Worm (Caenorhabditis elegans) whole organism, young adult: ENCODE data around the gene cth-1.

ENCODE experiments used
- D2030.7 ChIP-seq: fragments of 200-800 bp; sonication (Bioruptor generic); IDR thresholded peaks from 2 replicates; pipeline ENCODE4 v1.3.6; 2022; ENCODE audit warnings: missing genetic modification reagents, missing genetic modification characterization, missing compliant biosample characterization
- F10E7.11 ChIP-seq: sonication (generic microtip); optimal IDR thresholded peaks from 2 replicates; lab custom pipeline; 2017; ENCODE audit warnings: mild to moderate bottlenecking, missing genetic modification characterization, moderate library complexity, missing compliant biosample characterization
- F22D6.2 ChIP-seq: sonication (generic microtip); optimal IDR thresholded peaks from 2 replicates; lab custom pipeline; 2016; ENCODE audit warnings: mild to moderate bottlenecking, missing genetic modification characterization, missing compliant biosample characterization
- F37B4.10 ChIP-seq: fragments of 200-800 bp; sonication (Bioruptor generic); IDR thresholded peaks from 2 replicates; pipeline ENCODE4 v1.3.6; 2022; ENCODE audit warnings: missing genetic modification characterization, missing compliant biosample characterization
- F39B2.1 ChIP-seq: fragments of 200-800 bp; sonication (Bioruptor generic); IDR thresholded peaks from 2 replicates; pipeline ENCODE4 v1.3.6; 2022; ENCODE audit warnings: missing genetic modification reagents, missing genetic modification characterization, missing compliant biosample characterization
- F57C9.4 ChIP-seq: sonication (generic microtip); optimal IDR thresholded peaks from 2 replicates; lab custom pipeline; 2017; ENCODE audit warnings: mild to moderate bottlenecking, missing genetic modification characterization, missing compliant biosample characterization
- Y53F4B.3 ChIP-seq: fragments of 200-800 bp; sonication (Bioruptor generic); IDR thresholded peaks from 2 replicates; pipeline ENCODE4 v1.3.6; 2022; ENCODE audit warnings: missing genetic modification reagents, missing genetic modification characterization, missing compliant biosample characterization
- ama-1 ChIP-seq, 3 experiments: fragments of 150-350 bp in 1 of 3; sonication (generic microtip) in 2 of 3; optimal IDR thresholded peaks; 2 replicates each; lab custom pipeline; 2014 to 2018; ENCODE audit warnings: missing biosample characterization in 2 of 3, missing genetic modification characterization in 2 of 3, missing genetic modification reagents in 2 of 3
- aptf-2 ChIP-seq: fragments of 200-800 bp; sonication (Bioruptor generic); conservative IDR thresholded peaks from 2 replicates; pipeline ENCODE4 v1.3.6; 2022; ENCODE audit warnings: missing genetic modification reagents, missing genetic modification characterization, missing compliant biosample characterization
- aptf-3 ChIP-seq: fragments of 200-800 bp; sonication (Bioruptor generic); IDR thresholded peaks from 2 replicates; pipeline ENCODE4 v1.3.6; 2022; ENCODE audit warnings: missing genetic modification characterization, missing compliant biosample characterization
- atf-7 ChIP-seq: sonication (generic microtip); optimal IDR thresholded peaks from 2 replicates; lab custom pipeline; 2017; ENCODE audit warnings: mild to moderate bottlenecking, missing genetic modification characterization, missing compliant biosample characterization
- athp-1 ChIP-seq: sonication (generic microtip); optimal IDR thresholded peaks from 2 replicates; lab custom pipeline; 2017; ENCODE audit warnings: mild to moderate bottlenecking, missing genetic modification characterization, missing compliant biosample characterization
- attf-3 ChIP-seq: fragments of 200-800 bp; sonication (Bioruptor generic); conservative IDR thresholded peaks from 2 replicates; pipeline ENCODE4 v1.3.6; 2022; ENCODE audit warnings: missing genetic modification reagents, missing genetic modification characterization, missing compliant biosample characterization
- cebp-1 ChIP-seq, 2 experiments: fragments of 200-800 bp in 1 of 2; sonication (Bioruptor generic) in 1 of 2; sonication (generic microtip) in 1 of 2; IDR thresholded peaks in 1 of 2; optimal IDR thresholded peaks in 1 of 2; 2 replicates each; pipeline versions ENCODE4 v1.3.6 to Lab custom; 2017 to 2022; ENCODE audit warnings: missing compliant biosample characterization in 2 of 2, missing genetic modification characterization in 2 of 2, mild to moderate bottlenecking in 1 of 2, missing genetic modification reagents in 1 of 2, moderate library complexity in 1 of 2
- ceh-79 ChIP-seq: sonication (generic microtip); optimal IDR thresholded peaks from 2 replicates; lab custom pipeline; 2017; ENCODE audit warnings: mild to moderate bottlenecking, missing genetic modification characterization, missing compliant biosample characterization
- dpff-1 ChIP-seq: sonication (generic microtip); optimal IDR thresholded peaks from 2 replicates; lab custom pipeline; 2017; ENCODE audit warnings: mild to moderate bottlenecking, missing genetic modification characterization, missing compliant biosample characterization
- egl-18 ChIP-seq: fragments of 200-800 bp; sonication (Bioruptor generic); IDR thresholded peaks from 2 replicates; pipeline ENCODE4 v1.3.6; 2022; ENCODE audit warnings: missing genetic modification reagents, missing genetic modification characterization, missing compliant biosample characterization
- egrh-3 ChIP-seq: fragments of 200-800 bp; sonication (Bioruptor generic); IDR thresholded peaks from 2 replicates; pipeline ENCODE4 v1.3.6; 2022; ENCODE audit warnings: missing genetic modification reagents, missing genetic modification characterization, missing compliant biosample characterization
- fkh-3 ChIP-seq: sonication (generic microtip); optimal IDR thresholded peaks from 2 replicates; lab custom pipeline; 2016; ENCODE audit warnings: mild to moderate bottlenecking, missing genetic modification characterization, missing compliant biosample characterization
- him-1 ChIP-seq: sonication (generic microtip); optimal IDR thresholded peaks from 2 replicates; lab custom pipeline; 2016; ENCODE audit warnings: missing genotype, missing genetic modification reagents, missing genetic modification characterization, missing compliant biosample characterization
- hlh-26 ChIP-seq: fragments of 200-800 bp; sonication (Bioruptor generic); conservative IDR thresholded peaks from 2 replicates; pipeline ENCODE4 v1.3.6; 2022; ENCODE audit warnings: missing genetic modification reagents, missing genetic modification characterization, missing compliant biosample characterization
- hrde-1 ChIP-seq: sonication (generic microtip); optimal IDR thresholded peaks from 2 replicates; lab custom pipeline; 2016; ENCODE audit warnings: missing genetic modification characterization, mild to moderate bottlenecking, missing compliant biosample characterization, moderate library complexity, missing genotype, missing genetic modification reagents, borderline replicate concordance
- lag-1 ChIP-seq: fragments of 200-800 bp; sonication (Bioruptor generic); IDR thresholded peaks from 2 replicates; pipeline ENCODE4 v1.3.6; 2022; ENCODE audit warnings: missing genetic modification reagents, missing genetic modification characterization, missing compliant biosample characterization
- let-526 ChIP-seq: fragments of 200-800 bp; sonication (Bioruptor generic); IDR thresholded peaks from 2 replicates; pipeline ENCODE4 v1.3.6; 2022; ENCODE audit warnings: missing genetic modification reagents, missing genetic modification characterization, missing compliant biosample characterization
- let-607 ChIP-seq, 2 experiments: fragments of 200-800 bp in 1 of 2; sonication (Bioruptor generic) in 1 of 2; sonication (generic microtip) in 1 of 2; optimal IDR thresholded peaks; 2 replicates each; lab custom pipeline; 2016 to 2018; ENCODE audit warnings: mild to moderate bottlenecking in 2 of 2, missing compliant biosample characterization in 2 of 2, missing genetic modification characterization in 2 of 2, moderate library complexity in 2 of 2, missing genotype in 1 of 2
- lin-26 ChIP-seq: fragments of 200-800 bp; sonication (Bioruptor generic); IDR thresholded peaks from 2 replicates; pipeline ENCODE4 v1.3.6; 2022; ENCODE audit warnings: missing genetic modification reagents, missing genetic modification characterization, missing compliant biosample characterization
- lin-40 ChIP-seq: sonication (generic microtip); optimal IDR thresholded peaks from 2 replicates; lab custom pipeline; 2016; ENCODE audit warnings: missing genetic modification characterization, mild to moderate bottlenecking, missing compliant biosample characterization, missing genotype, missing genetic modification reagents
- lir-1 ChIP-seq: fragments of 200-800 bp; sonication (Bioruptor generic); conservative IDR thresholded peaks from 2 replicates; pipeline ENCODE4 v1.3.6; 2022; ENCODE audit warnings: missing genetic modification reagents, missing genetic modification characterization, missing compliant biosample characterization
- lsl-1 ChIP-seq: fragments of 200-800 bp; sonication (Bioruptor generic); optimal IDR thresholded peaks from 2 replicates; lab custom pipeline; 2018; ENCODE audit warnings: mild to moderate bottlenecking, missing genetic modification characterization, moderate library complexity, missing compliant biosample characterization
- lsy-27 ChIP-seq: sonication (generic microtip); optimal IDR thresholded peaks from 2 replicates; lab custom pipeline; 2017; ENCODE audit warnings: missing genetic modification characterization, mild to moderate bottlenecking, missing compliant biosample characterization, antibody characterized with exemption, missing genotype, borderline replicate concordance; ENCODE audit not compliant: insufficient read depth
- nfya-1 ChIP-seq: sonication (generic microtip); optimal IDR thresholded peaks from 2 replicates; lab custom pipeline; 2017; ENCODE audit warnings: antibody characterized with exemption, missing compliant biosample characterization, missing genetic modification characterization, borderline replicate concordance; ENCODE audit not compliant: insufficient read depth
- pbrm-1 ChIP-seq: fragments of 200-800 bp; sonication (Bioruptor generic); IDR thresholded peaks from 2 replicates; pipeline ENCODE4 v1.3.6; 2022; ENCODE audit warnings: missing genetic modification reagents, missing genetic modification characterization, missing compliant biosample characterization
- rpc-1 ChIP-seq, 2 experiments: fragments of 150-350 bp in 1 of 2; sonication (generic microtip) in 1 of 2; optimal IDR thresholded peaks; 2 replicates each; lab custom pipeline; 2014 to 2018; ENCODE audit warnings: missing biosample characterization in 1 of 2, missing genetic modification characterization in 1 of 2, missing genetic modification reagents in 1 of 2, missing genotype in 1 of 2
- somi-1 ChIP-seq: fragments of 200-800 bp; sonication (Bioruptor generic); optimal IDR thresholded peaks from 2 replicates; lab custom pipeline; 2018; ENCODE audit warnings: mild to moderate bottlenecking, missing genetic modification characterization, missing compliant biosample characterization
- tlf-1 ChIP-seq: fragments of 200-800 bp; sonication (Bioruptor generic); optimal IDR thresholded peaks from 2 replicates; lab custom pipeline; 2018; ENCODE audit warnings: mild to moderate bottlenecking, missing genetic modification characterization, missing compliant biosample characterization
- zfh-2 ChIP-seq: fragments of 200-800 bp; sonication (Bioruptor generic); conservative IDR thresholded peaks from 2 replicates; pipeline ENCODE4 v1.3.6; 2022; ENCODE audit warnings: missing genetic modification reagents, missing genetic modification characterization, missing compliant biosample characterization
- ztf-22 ChIP-seq: fragments of 200-800 bp; sonication (Bioruptor generic); optimal IDR thresholded peaks from 2 replicates; lab custom pipeline; 2018; ENCODE audit warnings: mild to moderate bottlenecking, missing genetic modification characterization, moderate library complexity, missing compliant biosample characterization
- ztf-25 ChIP-seq: fragments of 200-800 bp; sonication (Bioruptor generic); IDR thresholded peaks from 2 replicates; pipeline ENCODE4 v1.3.6; 2022; ENCODE audit warnings: missing genetic modification reagents, missing genetic modification characterization, missing compliant biosample characterization
- ztf-26 ChIP-seq: sonication (generic microtip); optimal IDR thresholded peaks from 2 replicates; lab custom pipeline; 2017; ENCODE audit warnings: missing genetic modification characterization, missing compliant biosample characterization
- ztf-3 ChIP-seq: fragments of 200-800 bp; sonication (Bioruptor generic); optimal IDR thresholded peaks from 2 replicates; lab custom pipeline; 2018; ENCODE audit warnings: mild to moderate bottlenecking, missing genetic modification characterization, missing compliant biosample characterization

cth-1 gene

ce11 chrV:16094284-16094683, 6.2 kb upstream of the cth-1 start, which contains the start of gene F22B8.7:
Gene F22B8.7, plus strand, starts transcription at chrV:16094584.
- TF ChIP-seq F22D6.2 (tag; lab: Kevin White, UChicago) (no peak), hlh-26 (GFP tag; lab: Robert Waterston, UW) (no peak), egrh-3 (GFP tag; lab: Robert Waterston, UW) (no peak), ztf-25 (no peak), ztf-3 (GFP tag; lab: Kevin White, UChicago) (no peak), let-526 (GFP tag; lab: Robert Waterston, UW) (no peak), tlf-1 (GFP tag; lab: Kevin White, UChicago) (no peak), lag-1 (GFP tag; lab: Robert Waterston, UW) (no peak), somi-1 (GFP tag; lab: Kevin White, UChicago) (no peak), aptf-2 (no peak), D2030.7 (GFP tag; lab: Robert Waterston, UW) (no peak), dpff-1 (no peak), F37B4.10 (GFP tag; lab: Robert Waterston, UW) (no peak), pbrm-1 (GFP tag; lab: Robert Waterston, UW) (no peak), lin-26 (GFP tag; lab: Robert Waterston, UW) (no peak), cebp-1 (GFP tag; IDR thresholded peaks at IDR 0.05; lab: Robert Waterston, UW) (no peak), cebp-1 (tag; optimal IDR thresholded peaks at IDR 0.05; lab: Kevin White, UChicago) (no peak)
- TF ChIP-seq, all 124 proteins: peak for 0

ce11 chrV:16094862-16095261, 5.6 kb upstream of the cth-1 start:
- TF ChIP-seq F10E7.11 (tag; lab: Kevin White, UChicago) = no peak
- TF ChIP-seq F22D6.2 (tag; lab: Kevin White, UChicago) = no peak

DNA sequence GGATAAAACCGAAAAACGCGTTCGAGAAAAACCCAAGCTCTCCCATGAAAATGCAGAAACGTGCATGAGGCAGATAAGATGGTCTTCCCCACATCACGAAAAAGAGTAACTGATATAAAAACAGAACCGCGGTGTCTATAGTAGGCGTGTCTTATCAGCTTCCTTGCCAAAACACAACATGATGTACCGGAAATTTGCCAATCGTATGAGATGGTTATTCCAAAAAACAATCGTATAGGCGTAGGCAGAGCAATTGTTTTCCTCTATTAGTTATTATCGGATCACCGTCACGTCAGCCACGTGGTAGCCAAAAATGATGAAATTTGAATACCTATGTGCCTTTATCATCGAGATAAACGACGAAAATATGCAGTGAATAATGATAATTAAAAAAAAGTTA, 1.0 kb upstream of the cth-1 start, which contains the start of gene str-7:
Gene str-7 (minus strand): TSS at position 101 of the 400 bp plus-strand sequence.
- no peak for TF ChIP-seq ztf-22 (GFP tag; lab: Kevin White, UChicago)
- no peak for TF ChIP-seq ztf-3 (GFP tag; lab: Kevin White, UChicago)
- TF ChIP-seq fkh-3 (tag; lab: Kevin White, UChicago) = no peak
- no peak for TF ChIP-seq lsy-27
- TF ChIP-seq atf-7 (tag; lab: Kevin White, UChicago) = no peak
- TF ChIP-seq lag-1 (GFP tag; lab: Robert Waterston, UW) = no peak
- TF ChIP-seq Y53F4B.3 (GFP tag; lab: Robert Waterston, UW) = no peak
- TF ChIP-seq egl-18 (GFP tag; lab: Robert Waterston, UW) = no peak
- TF ChIP-seq hrde-1 (tag; lab: Kevin White, UChicago) = no peak
- no peak for TF ChIP-seq ztf-26 (tag; lab: Kevin White, UChicago)

- TF ChIP-seq egrh-3 (GFP tag; lab: Robert Waterston, UW) = no peak
- no peak for TF ChIP-seq F22D6.2 (tag; lab: Kevin White, UChicago)
- no peak for TF ChIP-seq let-607 (tag; optimal IDR thresholded peaks at IDR 0.05; lab: Kevin White, UChicago)
- TF ChIP-seq ama-1 (optimal IDR thresholded peaks at IDR 0.05; lab: Kevin White, UChicago) = no peak
- no peak for TF ChIP-seq ama-1 (GFP tag; optimal IDR thresholded peaks at IDR 0.05; lab: Kevin White, UChicago)
- TF ChIP-seq him-1 (tag; lab: Kevin White, UChicago) = no peak
- TF ChIP-seq ceh-79 (tag; lab: Kevin White, UChicago) = no peak
- TF ChIP-seq somi-1 (GFP tag; lab: Kevin White, UChicago) = no peak
- TF ChIP-seq zfh-2 = no peak
- TF ChIP-seq ztf-26 (tag; lab: Kevin White, UChicago) = no peak
- no peak for TF ChIP-seq F39B2.1
- TF ChIP-seq nfya-1 (tag; lab: Kevin White, UChicago) = no peak
- no peak for TF ChIP-seq aptf-3 (GFP tag; lab: Robert Waterston, UW)
- TF ChIP-seq F57C9.4 (tag; lab: Kevin White, UChicago) = no peak
- no peak for TF ChIP-seq lsl-1
- no peak for TF ChIP-seq lir-1 (GFP tag; lab: Robert Waterston, UW)
- no peak for TF ChIP-seq lin-26 (GFP tag; lab: Robert Waterston, UW)
- TF ChIP-seq lin-40 (tag; lab: Kevin White, UChicago) = no peak
- no peak for TF ChIP-seq rpc-1 (optimal IDR thresholded peaks at IDR 0.05; lab: Kevin White, UChicago)
- no peak for TF ChIP-seq rpc-1 (tag; optimal IDR thresholded peaks at IDR 0.05; lab: Kevin White, UChicago)
- no peak for TF ChIP-seq attf-3 (GFP tag; lab: Robert Waterston, UW)
- no peak for TF ChIP-seq athp-1
These were observed 3.1 kb downstream of the cth-1 start, which contains the start of gene argk-1 for ce11 chrV:16103594-16103993. Gene argk-1, plus strand, starts transcription at chrV:16103894.
